Worm (Caenorhabditis elegans): Measurements from ENCODE around the gene F27D9.7.
"Not testable (repeated sequence)": the region's sequence is repeated elsewhere in the genome, so short reads cannot be mapped to it uniquely, and the experiment has no call there.

The F27D9.7 gene

ce11 chrX:7672693-7673092 lies 2.1 kb upstream of the F27D9.7 start, which contains the start of gene F27D9.2:
TSS of gene F27D9.2 (plus strand) at chrX:7672993.
- TF ChIP-seq unc-62 (GFP tag; optimal IDR thresholded peaks at IDR 0.05): no peak

DNA sequence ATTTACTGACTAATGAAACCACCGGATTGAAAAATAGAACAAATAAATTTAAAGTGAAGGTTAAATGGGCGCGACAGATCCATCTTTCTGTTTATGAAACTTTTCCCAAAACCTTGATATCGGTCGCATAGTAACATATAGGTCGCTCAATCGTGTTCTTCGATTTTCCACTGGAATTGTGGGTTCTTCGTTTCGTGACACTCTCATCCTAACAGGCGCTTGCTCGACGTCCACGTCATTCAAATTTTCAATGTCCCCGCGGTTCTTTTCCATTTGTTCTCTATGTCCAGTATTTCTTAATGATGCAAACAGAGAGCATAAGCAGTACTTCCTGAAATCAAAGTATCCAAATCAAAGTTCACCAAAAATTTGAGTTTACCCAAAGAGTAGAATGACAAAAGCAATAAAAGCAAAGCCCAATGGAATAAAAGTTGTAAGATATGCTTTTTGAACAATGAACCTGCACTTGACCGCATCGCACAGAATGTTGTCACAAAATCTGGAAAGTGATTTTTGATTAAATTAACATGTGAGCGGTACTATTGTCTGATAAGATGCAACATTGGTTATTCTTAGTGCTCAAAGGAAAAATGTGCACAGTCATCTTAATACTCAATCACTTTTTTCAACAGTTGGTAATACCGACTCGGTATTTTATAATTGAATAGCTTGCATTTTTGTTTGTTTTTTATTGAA lies 3.0 kb downstream of the F27D9.7 start, which contains the start of gene F27D9.13:
Gene F27D9.13 (minus strand): TSS at position 51 of the 696 bp plus-strand sequence.
- TF ChIP-seq unc-62 (GFP tag; optimal IDR thresholded peaks at IDR 0.05): no peak

DNA sequence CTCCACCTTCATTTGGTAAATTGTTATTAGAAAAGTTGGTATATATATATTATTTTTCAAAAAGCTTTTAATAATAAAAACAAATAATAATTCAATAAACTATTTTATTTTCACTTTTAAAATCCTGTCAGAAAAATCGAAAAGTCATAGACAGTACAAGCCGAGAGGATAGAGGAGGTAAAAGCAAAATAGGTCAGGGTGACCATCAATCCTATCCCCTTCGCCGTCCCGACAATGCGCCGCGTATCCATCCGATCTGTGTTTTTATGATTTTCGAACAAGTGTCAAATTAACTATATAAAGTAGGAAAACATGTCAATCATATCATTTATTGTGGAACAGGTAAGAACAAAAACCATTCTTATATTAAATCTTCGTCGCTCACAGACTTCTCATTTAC lies 5.2 kb downstream of the F27D9.7 start:
- no peak for TF ChIP-seq unc-62 (GFP tag; optimal IDR thresholded peaks at IDR 0.05)

ce11 chrX:7664819-7665218 lies 5.7 kb downstream of the F27D9.7 start, which contains the start of gene dhs-29:
TSS of gene dhs-29 (minus strand) at chrX:7664919.
- not testable (repeated sequence) for TF ChIP-seq unc-62 (GFP tag; optimal IDR thresholded peaks at IDR 0.05)

ce11 chrX:7664419-7664818 lies 6.1 kb downstream of the F27D9.7 start:
- TF ChIP-seq unc-62 (GFP tag; optimal IDR thresholded peaks at IDR 0.05): no peak

- TF ChIP-seq unc-62 (GFP tag; optimal IDR thresholded peaks at IDR 0.05): no peak
These were observed 8.0 kb downstream of the F27D9.7 start for ce11 chrX:7662532-7662931.

ce11 chrX:7661628-7662027 lies 8.9 kb downstream of the F27D9.7 start:
- no peak for TF ChIP-seq unc-62 (GFP tag; optimal IDR thresholded peaks at IDR 0.05)

ce11 chrX:7660919-7661557 lies 9.5 kb downstream of the F27D9.7 start, which contains the start of gene pcca-1:
TSS of gene pcca-1 (minus strand) at chrX:7660986.
- TF ChIP-seq unc-62 (GFP tag; optimal IDR thresholded peaks at IDR 0.05): no peak

DNA sequence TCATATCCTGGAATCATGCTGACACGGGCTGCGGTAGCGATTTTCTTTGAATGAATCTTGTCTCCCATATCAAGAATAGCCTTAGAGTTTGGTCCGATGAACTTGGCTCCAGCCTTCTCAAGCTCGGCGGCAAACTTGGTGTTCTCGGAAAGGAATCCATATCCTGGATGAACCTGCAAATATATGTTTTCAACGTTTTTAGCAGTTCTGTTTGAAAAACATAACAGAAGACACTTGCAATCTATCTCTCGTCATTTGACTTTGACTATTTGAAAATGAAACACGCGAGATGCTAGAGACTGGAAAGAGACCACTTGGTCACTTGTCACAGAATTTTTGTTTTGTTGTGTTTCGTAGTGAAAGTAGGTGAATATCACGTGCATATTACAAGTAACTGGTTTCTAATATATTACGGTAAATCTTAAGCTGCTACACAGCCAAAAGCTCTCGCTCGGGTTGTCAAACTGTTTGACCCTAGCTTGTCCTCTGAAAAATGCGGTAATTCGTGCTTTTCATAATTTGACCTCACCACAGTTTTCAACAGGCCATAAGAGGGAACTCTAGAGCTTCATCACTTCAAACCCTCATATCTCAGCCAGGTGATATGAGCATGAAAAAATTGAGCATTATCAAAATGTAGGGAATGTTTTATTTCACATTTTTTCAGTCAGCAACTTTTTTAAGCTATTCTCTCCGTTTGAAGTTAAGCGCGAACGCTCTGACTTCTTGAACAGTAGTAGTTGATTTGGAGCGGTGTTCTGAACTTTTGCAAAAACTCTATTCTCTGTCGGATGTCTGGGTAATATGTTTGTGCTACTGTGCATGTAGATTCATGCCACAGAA lies 10.7 kb downstream of the F27D9.7 start:
- no peak for TF ChIP-seq unc-62 (GFP tag; optimal IDR thresholded peaks at IDR 0.05)

ce11 chrX:7656875-7657274 lies 13.7 kb downstream of the F27D9.7 start, which contains the start of gene F27D9.12:
TSS of gene F27D9.12 (minus strand) at chrX:7656975.
- no peak for TF ChIP-seq unc-62 (GFP tag; optimal IDR thresholded peaks at IDR 0.05)

ce11 chrX:7655469-7656003 lies 15.0 kb downstream of the F27D9.7 start:
- TF ChIP-seq unc-62 (GFP tag; optimal IDR thresholded peaks at IDR 0.05): no peak

ce11 chrX:7653708-7654390 lies 16.7 kb downstream of the F27D9.7 start:
- TF ChIP-seq unc-62 (GFP tag; optimal IDR thresholded peaks at IDR 0.05): no peak

DNA sequence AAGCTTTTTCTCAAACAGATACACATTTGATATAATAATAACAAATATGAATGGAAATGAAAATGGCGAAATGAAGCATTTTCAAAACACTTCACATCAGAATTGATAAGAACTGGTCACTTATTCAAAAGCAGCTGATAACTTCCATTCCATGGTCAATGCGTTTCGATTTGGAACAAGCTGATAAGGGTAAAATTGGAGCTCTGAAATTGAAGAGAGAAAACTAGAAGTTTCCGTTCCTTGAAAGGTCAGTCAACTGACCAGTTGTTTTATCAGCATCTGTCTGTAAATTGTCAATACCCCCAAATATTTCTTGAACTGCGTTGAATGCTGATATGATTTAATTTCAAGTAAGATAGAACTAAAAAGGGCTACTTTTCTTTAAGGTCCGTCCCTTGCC lies 18.2 kb downstream of the F27D9.7 start:
- TF ChIP-seq unc-62 (GFP tag; optimal IDR thresholded peaks at IDR 0.05): no peak

DNA sequence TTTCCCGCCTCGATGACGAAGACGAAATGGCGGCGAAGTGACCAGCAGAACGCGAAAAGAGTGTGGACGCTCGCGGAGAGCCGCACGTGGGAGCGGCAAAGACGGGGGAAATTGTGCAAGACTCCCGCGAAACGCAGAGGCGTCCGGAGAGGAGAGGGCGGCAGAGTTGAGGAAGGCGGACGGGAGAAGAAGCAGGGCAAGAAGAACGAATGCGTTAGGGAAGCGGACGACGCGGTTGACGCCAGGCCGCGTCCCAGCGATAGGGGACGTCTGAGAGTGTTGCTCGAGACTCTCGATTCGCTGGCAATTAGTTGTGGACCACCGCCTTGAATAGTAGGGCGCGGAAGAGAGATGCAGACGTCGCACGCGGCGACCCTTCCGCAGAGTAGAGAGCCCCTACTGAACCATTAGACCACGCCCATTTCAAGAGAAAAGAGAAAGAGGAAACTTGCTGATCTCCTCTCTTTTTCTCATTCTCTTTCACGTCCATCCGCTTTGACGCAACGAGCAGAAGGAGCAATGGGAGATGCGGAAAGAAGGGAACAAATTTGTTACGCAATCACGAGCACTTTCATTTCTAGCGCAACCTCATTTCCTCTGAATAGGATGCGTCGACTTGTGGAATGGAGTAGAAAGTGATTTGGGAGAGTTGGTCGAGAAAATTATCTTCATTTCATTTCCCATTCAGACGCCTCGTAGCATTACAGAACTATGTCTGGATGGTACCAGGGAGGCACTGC lies 19.2 kb downstream of the F27D9.7 start:
- TF ChIP-seq unc-62 (GFP tag; optimal IDR thresholded peaks at IDR 0.05): no peak

ce11 chrX:7645313-7645712 lies 25.2 kb downstream of the F27D9.7 start, which contains the start of gene F26A10.2:
TSS of gene F26A10.2 (minus strand) at chrX:7645413.
- TF ChIP-seq unc-62 (GFP tag; optimal IDR thresholded peaks at IDR 0.05): no peak

Data from whole organism, dauer.